Fruit fly (Drosophila melanogaster) whole organism, embryonic: ENCODE data around the gene Mybbp1A.

Source experiments
- Asciz ChIP-seq: fragments of 200-800 bp; sonication (Bioruptor generic); optimal IDR thresholded peaks from 2 replicates; lab custom pipeline; 2017; ENCODE audit warnings: missing biosample characterization, mild to moderate bottlenecking, missing genetic modification characterization, missing genetic modification reagents
- Atf3 ChIP-seq: fragments of 200-800 bp; sonication (Bioruptor generic); optimal IDR thresholded peaks from 3 replicates; lab custom pipeline; 2016; ENCODE audit warnings: missing biosample characterization, missing genetic modification characterization
- Bteb2 ChIP-seq: fragments of 200-800 bp; sonication (Bioruptor generic); optimal IDR thresholded peaks from 2 replicates; lab custom pipeline; 2016; ENCODE audit warnings: missing biosample characterization, missing genetic modification characterization
- CG11085 ChIP-seq: fragments of 200-800 bp; sonication (Bioruptor generic); IDR thresholded peaks from 2 replicates; pipeline ENCODE4 v1.3.6; 2022; ENCODE audit warnings: missing biosample characterization, missing genetic modification characterization
- CG11093 ChIP-seq: fragments of 200-800 bp; sonication (Bioruptor generic); IDR thresholded peaks from 3 replicates; pipeline ENCODE4 v1.3.6; 2022; ENCODE audit warnings: missing biosample characterization, missing genetic modification characterization
- CG12104 ChIP-seq: fragments of 200-800 bp; sonication (Bioruptor generic); optimal IDR thresholded peaks from 3 replicates; lab custom pipeline; 2016; ENCODE audit warnings: missing biosample characterization, missing genetic modification characterization
- CG12942 ChIP-seq: fragments of 200-800 bp; sonication (Bioruptor generic); optimal IDR thresholded peaks from 3 replicates; lab custom pipeline; 2016; ENCODE audit warnings: missing biosample characterization, missing genetic modification characterization
- CG14441 ChIP-seq: fragments of 200-800 bp; sonication (Bioruptor generic); IDR thresholded peaks from 2 replicates; pipeline ENCODE4 v1.3.6; 2022; ENCODE audit warnings: missing biosample characterization, missing genetic modification characterization
- CG14710 ChIP-seq: fragments of 200-800 bp; sonication (Bioruptor generic); optimal IDR thresholded peaks from 3 replicates; lab custom pipeline; 2019; ENCODE audit warnings: missing biosample characterization, mild to moderate bottlenecking, missing genetic modification characterization, moderate library complexity
- CG16813 ChIP-seq: fragments of 200-800 bp; sonication (Bioruptor generic); IDR thresholded peaks from 3 replicates; pipeline ENCODE4 v1.3.6; 2022; ENCODE audit warnings: missing biosample characterization, missing genetic modification characterization; ENCODE audit not compliant: partially characterized antibody
- CG16863 ChIP-seq: fragments of 200-800 bp; sonication (Bioruptor generic); optimal IDR thresholded peaks from 3 replicates; lab custom pipeline; 2016; ENCODE audit warnings: missing biosample characterization, missing genetic modification characterization
- CG2116 ChIP-seq: fragments of 200-800 bp; sonication (Bioruptor generic); optimal IDR thresholded peaks from 3 replicates; lab custom pipeline; 2018; ENCODE audit warnings: missing biosample characterization, mild to moderate bottlenecking, missing genetic modification characterization
- CG2129 ChIP-seq: fragments of 200-800 bp; sonication (Bioruptor generic); IDR thresholded peaks from 2 replicates; pipeline ENCODE4 v1.3.6; 2022; ENCODE audit warnings: missing biosample characterization, missing genetic modification characterization; ENCODE audit not compliant: partially characterized antibody
- CG2202 ChIP-seq: fragments of 200-800 bp; sonication (Bioruptor generic); optimal IDR thresholded peaks from 2 replicates; lab custom pipeline; 2018; ENCODE audit warnings: missing biosample characterization, mild to moderate bottlenecking, missing genetic modification characterization
- CG30020 ChIP-seq: fragments of 200-800 bp; optimal IDR thresholded peaks from 2 replicates; lab custom pipeline; 2019; ENCODE audit warnings: missing biosample characterization, mild to moderate bottlenecking, missing genetic modification characterization, moderate library complexity
- CG30431 ChIP-seq: fragments of 200-800 bp; sonication (Bioruptor generic); optimal IDR thresholded peaks from 2 replicates; lab custom pipeline; 2017; ENCODE audit warnings: missing biosample characterization, missing genetic modification characterization
- CG31441 ChIP-seq: fragments of 200-800 bp; sonication (Bioruptor generic); IDR thresholded peaks from 2 replicates; pipeline ENCODE4 v1.3.6; 2022; ENCODE audit warnings: missing biosample characterization, missing genetic modification characterization
- CG4820 ChIP-seq: fragments of 200-800 bp; sonication (Bioruptor generic); optimal IDR thresholded peaks from 3 replicates; lab custom pipeline; 2016; ENCODE audit warnings: missing biosample characterization, missing genetic modification characterization
- CG4854 ChIP-seq: fragments of 200-800 bp; sonication (Bioruptor generic); optimal IDR thresholded peaks from 2 replicates; lab custom pipeline; 2016; ENCODE audit warnings: missing biosample characterization, missing genetic modification characterization, inconsistent platforms
- CG6254 ChIP-seq: fragments of 200-800 bp; sonication (Bioruptor generic); optimal IDR thresholded peaks from 3 replicates; lab custom pipeline; 2017; ENCODE audit warnings: mild to moderate bottlenecking, missing biosample characterization, missing genetic modification reagents, missing genetic modification characterization
- CG6683 ChIP-seq: fragments of 200-800 bp; sonication (Bioruptor generic); optimal IDR thresholded peaks from 2 replicates; lab custom pipeline; 2017; ENCODE audit warnings: missing biosample characterization, mild to moderate bottlenecking, missing genetic modification characterization, missing genetic modification reagents
- CG9876 ChIP-seq: fragments of 200-800 bp; sonication (Bioruptor generic); optimal IDR thresholded peaks from 2 replicates; lab custom pipeline; 2016; ENCODE audit warnings: missing biosample characterization, missing genetic modification characterization
- Dbx ChIP-seq: fragments of 200-800 bp; sonication (Bioruptor generic); IDR thresholded peaks from 3 replicates; pipeline ENCODE4 v1.3.6; 2022; ENCODE audit warnings: missing biosample characterization, missing genetic modification characterization
- Ets97D ChIP-seq: fragments of 200-800 bp; sonication (Bioruptor generic); optimal IDR thresholded peaks from 3 replicates; lab custom pipeline; 2016; ENCODE audit warnings: missing biosample characterization, missing genetic modification characterization
- Fer2 ChIP-seq: fragments of 200-800 bp; sonication (Bioruptor generic); optimal IDR thresholded peaks from 2 replicates; lab custom pipeline; 2018; ENCODE audit warnings: missing biosample characterization, mild to moderate bottlenecking, missing genetic modification characterization, moderate library complexity
- Gug ChIP-seq: fragments of 200-800 bp; sonication (Bioruptor generic); IDR thresholded peaks from 4 replicates; pipeline ENCODE4 v1.3.6; 2022; ENCODE audit warnings: missing biosample characterization, missing genetic modification characterization
- NfI ChIP-seq: fragments of 200-800 bp; sonication (Bioruptor generic); optimal IDR thresholded peaks from 3 replicates; lab custom pipeline; 2018; ENCODE audit warnings: missing biosample characterization, mild to moderate bottlenecking, missing genetic modification characterization, moderate library complexity
- Sin3A ChIP-seq: fragments of >200 bp; optimal IDR thresholded peaks from 2 replicates; lab custom pipeline; 2018
- Vsx1 ChIP-seq: fragments of 200-800 bp; sonication (Bioruptor generic); optimal IDR thresholded peaks from 2 replicates; lab custom pipeline; 2017; ENCODE audit warnings: missing biosample characterization, mild to moderate bottlenecking, missing genetic modification characterization, missing genetic modification reagents
- YL-1 ChIP-seq: fragments of 200-800 bp; sonication (Bioruptor generic); optimal IDR thresholded peaks from 3 replicates; lab custom pipeline; 2017; ENCODE audit warnings: missing biosample characterization, mild to moderate bottlenecking, missing genetic modification characterization
- ac ChIP-seq: fragments of 200-800 bp; sonication (Bioruptor generic); optimal IDR thresholded peaks from 3 replicates; lab custom pipeline; 2017; ENCODE audit warnings: missing biosample characterization, mild to moderate bottlenecking, missing genetic modification characterization
- corto ChIP-seq: fragments of 200-800 bp; sonication (Bioruptor generic); optimal IDR thresholded peaks from 2 replicates; lab custom pipeline; 2016; ENCODE audit warnings: missing biosample characterization, mild to moderate bottlenecking, missing genetic modification characterization, moderate library complexity
- crp ChIP-seq, 2 experiments: fragments of 200-800 bp; sonication (Bioruptor generic); optimal IDR thresholded peaks; 2 replicates in 1 of 2; 3 replicates in 1 of 2; lab custom pipeline; 2017; ENCODE audit warnings: missing biosample characterization in 2 of 2, missing genetic modification characterization in 2 of 2, mild to moderate bottlenecking in 1 of 2, moderate library complexity in 1 of 2
- dmrt11E ChIP-seq: fragments of 200-800 bp; sonication (Bioruptor generic); optimal IDR thresholded peaks from 3 replicates; lab custom pipeline; 2018; ENCODE audit warnings: missing biosample characterization, mild to moderate bottlenecking, missing genetic modification characterization, moderate library complexity
- ewg ChIP-seq: fragments of 200-800 bp; sonication (Bioruptor generic); optimal IDR thresholded peaks from 3 replicates; lab custom pipeline; 2017; ENCODE audit warnings: mild to moderate bottlenecking, missing biosample characterization, missing genetic modification reagents, missing genetic modification characterization
- hkb ChIP-seq, 2 experiments: fragments of 200-800 bp in 1 of 2; fragments of >200 bp in 1 of 2; sonication (Bioruptor generic) in 1 of 2; IDR thresholded peaks in 1 of 2; optimal IDR thresholded peaks in 1 of 2; 2 replicates each; pipeline versions ENCODE4 v1.3.6 to Lab custom; 2017 to 2022; ENCODE audit warnings: missing biosample characterization in 1 of 2, missing genetic modification characterization in 1 of 2
- jumu ChIP-seq: fragments of 200-800 bp; sonication (Bioruptor generic); optimal IDR thresholded peaks from 3 replicates; lab custom pipeline; 2016; ENCODE audit warnings: missing biosample characterization, missing genetic modification characterization
- lilli ChIP-seq: fragments of 200-800 bp; sonication (Bioruptor generic); optimal IDR thresholded peaks from 3 replicates; lab custom pipeline; 2016; ENCODE audit warnings: missing biosample characterization, missing genetic modification characterization
- nmo ChIP-seq: fragments of 200-800 bp; sonication (Bioruptor generic); optimal IDR thresholded peaks from 2 replicates; lab custom pipeline; 2018; ENCODE audit warnings: missing biosample characterization, mild to moderate bottlenecking, missing genetic modification characterization, moderate library complexity
- odd ChIP-seq: fragments of 200-800 bp; sonication (Bioruptor generic); optimal IDR thresholded peaks from 2 replicates; lab custom pipeline; 2017; ENCODE audit warnings: missing biosample characterization, mild to moderate bottlenecking, missing genetic modification characterization
- org-1 ChIP-seq: fragments of 200-800 bp; sonication (Bioruptor generic); optimal IDR thresholded peaks from 2 replicates; lab custom pipeline; 2017; ENCODE audit warnings: missing biosample characterization, missing genetic modification characterization
- pzg ChIP-seq: fragments of 200-800 bp; sonication (Bioruptor generic); optimal IDR thresholded peaks from 3 replicates; lab custom pipeline; 2018; ENCODE audit warnings: missing biosample characterization, mild to moderate bottlenecking, missing genetic modification characterization, moderate library complexity
- run ChIP-seq: fragments of 200-800 bp; sonication (Bioruptor generic); optimal IDR thresholded peaks from 3 replicates; lab custom pipeline; 2018; ENCODE audit warnings: missing biosample characterization, mild to moderate bottlenecking, missing genetic modification characterization
- sna ChIP-seq: fragments of 200-800 bp; sonication (Bioruptor generic); IDR thresholded peaks from 2 replicates; pipeline ENCODE4 v1.3.6; 2022; ENCODE audit warnings: missing biosample characterization, missing genetic modification characterization; ENCODE audit not compliant: partially characterized antibody
- sug ChIP-seq: fragments of 200-800 bp; optimal IDR thresholded peaks from 2 replicates; lab custom pipeline; 2019; ENCODE audit warnings: missing biosample characterization, mild to moderate bottlenecking, missing genetic modification characterization, moderate library complexity
- tin ChIP-seq: fragments of 200-800 bp; sonication (Bioruptor generic); optimal IDR thresholded peaks from 3 replicates; lab custom pipeline; 2016; ENCODE audit warnings: missing biosample characterization, missing genetic modification characterization
- vnd ChIP-seq: fragments of 200-800 bp; sonication (Bioruptor generic); IDR thresholded peaks from 3 replicates; pipeline ENCODE4 v1.3.6; 2022; ENCODE audit warnings: missing biosample characterization, missing genetic modification characterization; ENCODE audit not compliant: partially characterized antibody
- z ChIP-seq: fragments of 200-800 bp; sonication (Bioruptor generic); IDR thresholded peaks from 3 replicates; pipeline ENCODE4 v1.3.6; 2022; ENCODE audit warnings: missing biosample characterization, missing genetic modification characterization

Mybbp1A gene

DNA sequence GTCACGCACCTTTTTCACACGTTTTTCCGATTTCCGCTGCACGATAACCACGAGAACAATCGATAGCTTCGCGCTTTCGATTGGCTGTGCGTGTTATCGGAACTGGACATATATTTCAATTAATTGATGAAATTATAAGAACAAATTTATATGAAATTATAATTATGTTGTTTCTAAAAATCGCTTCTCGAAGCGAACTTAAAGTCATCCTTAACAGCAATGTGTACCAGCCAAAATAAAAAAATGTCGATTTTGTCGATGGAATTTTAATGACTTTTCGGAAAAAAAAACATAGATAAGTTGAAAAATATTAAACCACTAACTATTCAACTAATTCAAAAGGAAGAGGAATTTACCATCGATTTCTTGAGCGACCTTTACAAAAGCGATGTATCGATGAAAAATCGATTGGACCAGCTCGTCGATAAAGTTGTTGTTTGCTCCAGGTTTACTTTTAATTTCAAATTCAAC, 4.4 kb upstream of the Mybbp1A start, which contains the start of the genes CG13364 and Hinfp (continued):
- TF ChIP-seq CG30020 (tag; lab: Kevin White, UChicago) (peak; percentile 17), sna (GFP tag; lab: Robert Waterston, UW) (peak; percentile 69), YL-1 (GFP tag; lab: Kevin White, UChicago) (peak; percentile 22), CG2116 (GFP tag; lab: Kevin White, UChicago) (peak; percentile 84), vnd (peak; percentile 97), Vsx1 (no peak), ac (GFP tag; lab: Kevin White, UChicago) (no peak)

- peak; percentile 26 for TF ChIP-seq nmo (GFP tag; lab: Kevin White, UChicago)
- TF ChIP-seq CG16813 (GFP tag; lab: Robert Waterston, UW), result peak; percentile 91
- TF ChIP-seq CG4854 (GFP tag; lab: Kevin White, UChicago), result no peak
- no peak for TF ChIP-seq ewg (GFP tag; lab: Kevin White, UChicago)
- no peak for TF ChIP-seq odd (GFP tag; lab: Kevin White, UChicago)
- TF ChIP-seq Bteb2 (GFP tag; lab: Kevin White, UChicago), result no peak
- no peak for TF ChIP-seq Gug (GFP tag; lab: Robert Waterston, UW)
- TF ChIP-seq run (tag; lab: Kevin White, UChicago), result no peak
- TF ChIP-seq lilli, result peak; percentile 38
- TF ChIP-seq CG16863 (GFP tag; lab: Kevin White, UChicago), result no peak
- TF ChIP-seq CG31441 (GFP tag; lab: Robert Waterston, UW), result peak; percentile 44; the same call in 1 of the 2 replicates
- no peak for TF ChIP-seq CG4820
- TF ChIP-seq Asciz (GFP tag; lab: Kevin White, UChicago), result no peak
- TF ChIP-seq tin (GFP tag; lab: Kevin White, UChicago), result no peak
- 0 out of 3 replicates have a peak, but pooled peaks have one; percentile 10 for TF ChIP-seq Dbx
- no peak for TF ChIP-seq dmrt11E (tag; lab: Kevin White, UChicago)
- no peak for TF ChIP-seq CG12942 (GFP tag; lab: Kevin White, UChicago)
- no peak for TF ChIP-seq CG11093 (GFP tag; lab: Robert Waterston, UW)
- peak; percentile 67 for TF ChIP-seq CG14710
- TF ChIP-seq Ets97D, result peak; percentile 80
- TF ChIP-seq jumu (GFP tag; lab: Kevin White, UChicago), result no peak
- no peak for TF ChIP-seq CG9876 (GFP tag; lab: Kevin White, UChicago)
- TF ChIP-seq crp (GFP tag; optimal IDR thresholded peaks at IDR 0.05; lab: Kevin White, UChicago), result no peak
- TF ChIP-seq pzg (GFP tag; lab: Kevin White, UChicago), result peak; percentile 80
- peak; percentile 56 for TF ChIP-seq Sin3A (lab: Kevin White, UChicago)
- TF ChIP-seq CG2129, result peak; percentile 73
- TF ChIP-seq org-1 (GFP tag; lab: Kevin White, UChicago), result no peak
- no peak for TF ChIP-seq CG6254
- 0 out of 2 replicates have a peak, but pooled peaks have one; percentile 10 for TF ChIP-seq CG14441
- no peak for TF ChIP-seq CG6683
- TF ChIP-seq NfI, result no peak
- TF ChIP-seq z (GFP tag; lab: Robert Waterston, UW), result no peak
- TF ChIP-seq CG2202 (tag; lab: Kevin White, UChicago), result no peak
- no peak for TF ChIP-seq Atf3 (GFP tag; lab: Kevin White, UChicago)
- TF ChIP-seq CG30431 (GFP tag; lab: Kevin White, UChicago), result no peak
- TF ChIP-seq hkb (optimal IDR thresholded peaks at IDR 0.05; lab: Kevin White, UChicago), result no peak
- TF ChIP-seq hkb (GFP tag; IDR thresholded peaks at IDR 0.05; lab: Robert Waterston, UW), result no peak
- no peak for TF ChIP-seq corto (GFP tag; lab: Kevin White, UChicago)
- no peak for TF ChIP-seq CG12104 (GFP tag; lab: Kevin White, UChicago)
- no peak for TF ChIP-seq sug
- TF ChIP-seq CG11085 (GFP tag; lab: Robert Waterston, UW), result no peak
- TF ChIP-seq Fer2 (tag; lab: Kevin White, UChicago), result no peak
Observed at dm6 chrX:635495-636142, 6.0 kb downstream of the Mybbp1A start, which contains the start of gene Dredd. TSS of gene Dredd (minus strand) at chrX:635545.
